Fruit fly (Drosophila melanogaster): Measurements from ENCODE around the gene Doc1.

Gene Doc1

DNA sequence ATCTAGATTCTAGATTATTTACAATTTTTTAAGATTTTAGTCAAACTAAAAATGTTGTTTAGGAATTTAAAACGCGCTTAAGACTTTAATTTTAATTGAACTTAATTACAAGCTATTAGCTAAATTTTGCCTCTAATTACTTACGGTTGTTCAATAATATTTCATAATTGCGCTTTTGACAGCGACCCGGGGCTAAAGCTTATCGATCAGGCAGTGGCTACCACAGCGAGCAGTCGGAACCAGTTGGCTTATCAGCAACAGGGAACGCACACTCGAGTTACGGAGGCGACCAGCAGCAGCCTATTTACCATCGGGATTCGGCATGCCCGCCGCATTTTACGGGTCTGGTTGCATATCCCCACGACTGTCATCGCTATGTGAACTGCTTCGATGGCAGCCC is 33.7 kb downstream of the Doc1 start:
- TF ChIP-seq foxo (GFP tag; optimal IDR thresholded peaks at IDR 0.05) (no peak), h (GFP tag; optimal IDR thresholded peaks at IDR 0.05) (no peak)

dm6 chr3L:9092356-9093103 is 51.4 kb downstream of the Doc1 start, which contains the start of gene CG32032:
Gene CG32032 (plus strand): TSS chr3L:9093053.
- TF ChIP-seq Dfd (GFP tag; optimal IDR thresholded peaks at IDR 0.05) (no peak), Mio (GFP tag; optimal IDR thresholded peaks at IDR 0.05) (no peak), rgr (GFP tag; optimal IDR thresholded peaks at IDR 0.05) (peak; percentile 33), psq (GFP tag; optimal IDR thresholded peaks at IDR 0.05) (peak; percentile 16), br (GFP tag; optimal IDR thresholded peaks at IDR 0.05) (peak; percentile 6), HLH106 (tag; optimal IDR thresholded peaks at IDR 0.05) (no peak)

Measured in whole organism, wandering third instar larva.